Worm (Caenorhabditis elegans) whole organism, L4 larva: Measurements from ENCODE around the gene fbxa-63.

Source experiments
- F10B5.3 ChIP-seq: sonication (generic microtip); optimal IDR thresholded peaks from 2 replicates; lab custom pipeline; 2016; ENCODE audit warnings: mild to moderate bottlenecking, missing genetic modification characterization, missing compliant biosample characterization
- F26F4.8 ChIP-seq: fragments of 200-800 bp; sonication (Bioruptor generic); conservative IDR thresholded peaks from 2 replicates; pipeline ENCODE4 v1.3.6; 2022; ENCODE audit warnings: missing genetic modification characterization, missing compliant biosample characterization
- F37D6.2 ChIP-seq: sonication (generic microtip); optimal IDR thresholded peaks from 2 replicates; lab custom pipeline; 2016; ENCODE audit warnings: mild to moderate bottlenecking, missing genetic modification characterization, missing compliant biosample characterization
- T20F7.1 ChIP-seq: fragments of 200-800 bp; sonication (Bioruptor generic); optimal IDR thresholded peaks from 2 replicates; lab custom pipeline; 2018; ENCODE audit warnings: mild to moderate bottlenecking, missing genetic modification characterization, missing compliant biosample characterization
- T26A8.4 ChIP-seq: fragments of 200-800 bp; sonication (Bioruptor generic); IDR thresholded peaks from 2 replicates; pipeline ENCODE4 v1.3.6; 2022; ENCODE audit warnings: missing genetic modification characterization, missing compliant biosample characterization
- Y105C5A.15 ChIP-seq: fragments of 200-800 bp; sonication (Bioruptor generic); IDR thresholded peaks from 2 replicates; pipeline ENCODE4 v1.3.6; 2022; ENCODE audit warnings: missing genetic modification characterization, missing compliant biosample characterization
- ZK337.2 ChIP-seq: fragments of 200-800 bp; sonication (Bioruptor generic); IDR thresholded peaks from 2 replicates; pipeline ENCODE4 v1.3.6; 2022; ENCODE audit warnings: missing genetic modification reagents, missing genetic modification characterization, missing compliant biosample characterization
- aha-1 ChIP-seq: fragments of 150-350 bp; peaks from one replicate; lab custom pipeline; 2014; ENCODE audit warnings: missing biosample characterization, missing genetic modification characterization
- ceh-28 ChIP-seq: fragments of 150-350 bp; optimal IDR thresholded peaks from 2 replicates; lab custom pipeline; 2014; ENCODE audit warnings: missing biosample characterization, missing genetic modification reagents, missing genetic modification characterization
- ctbp-1 ChIP-seq: fragments of 200-800 bp; sonication (Bioruptor generic); IDR thresholded peaks from 2 replicates; pipeline ENCODE4 v1.3.6; 2022; ENCODE audit warnings: missing genetic modification reagents, missing genetic modification characterization, missing compliant biosample characterization
- daf-16 ChIP-seq, 3 experiments: sonication (generic microtip); optimal IDR thresholded peaks; 2 replicates each; lab custom pipeline; 2016 to 2017; ENCODE audit warnings: missing genetic modification characterization in 3 of 3, missing genetic modification reagents in 3 of 3, mild to moderate bottlenecking in 2 of 3, missing compliant biosample characterization in 2 of 3, missing biosample characterization in 1 of 3, moderate library complexity in 1 of 3
- daf-8 ChIP-seq: fragments of 200-800 bp; sonication (Bioruptor generic); IDR thresholded peaks from 2 replicates; pipeline ENCODE4 v1.3.6; 2022; ENCODE audit warnings: missing genetic modification characterization, missing compliant biosample characterization
- dmd-6 ChIP-seq: fragments of 200-800 bp; sonication (Bioruptor generic); IDR thresholded peaks from 2 replicates; pipeline ENCODE4 v1.3.6; 2022; ENCODE audit warnings: missing genetic modification reagents, missing genetic modification characterization, missing compliant biosample characterization
- dmd-9 ChIP-seq: fragments of 200-800 bp; sonication (Bioruptor generic); IDR thresholded peaks from 2 replicates; pipeline ENCODE4 v1.3.6; 2022; ENCODE audit warnings: missing genetic modification reagents, missing genetic modification characterization, missing compliant biosample characterization
- dve-1 ChIP-seq: sonication (generic microtip); optimal IDR thresholded peaks from 2 replicates; lab custom pipeline; 2017; ENCODE audit warnings: antibody characterized with exemption, mild to moderate bottlenecking, missing genetic modification characterization, missing compliant biosample characterization; ENCODE audit not compliant: insufficient read depth
- fkh-10 ChIP-seq: fragments of 150-350 bp; optimal IDR thresholded peaks from 2 replicates; lab custom pipeline; 2014; ENCODE audit warnings: missing biosample characterization, missing genetic modification reagents, missing genetic modification characterization
- hif-1 ChIP-seq, 2 experiments: sonication (generic microtip); optimal IDR thresholded peaks; 2 replicates each; lab custom pipeline; 2016 to 2017; ENCODE audit warnings: missing compliant biosample characterization in 2 of 2, missing genetic modification characterization in 2 of 2, missing genetic modification reagents in 2 of 2, missing genotype in 2 of 2, mild to moderate bottlenecking in 1 of 2
- hlh-11 ChIP-seq: fragments of 200-800 bp; sonication (Bioruptor generic); optimal IDR thresholded peaks from 2 replicates; lab custom pipeline; 2018; ENCODE audit warnings: mild to moderate bottlenecking, missing genetic modification characterization, missing compliant biosample characterization
- hlh-30 ChIP-seq: sonication (generic microtip); optimal IDR thresholded peaks from 2 replicates; lab custom pipeline; 2017; ENCODE audit warnings: antibody characterized with exemption, mild to moderate bottlenecking, missing genetic modification characterization, missing compliant biosample characterization; ENCODE audit not compliant: insufficient read depth
- lim-7 ChIP-seq: fragments of 200-800 bp; sonication (Bioruptor generic); IDR thresholded peaks from 2 replicates; pipeline ENCODE4 v1.3.6; 2022; ENCODE audit warnings: missing genetic modification characterization, missing compliant biosample characterization
- lin-1 ChIP-seq: fragments of 200-800 bp; sonication (Bioruptor generic); IDR thresholded peaks from 2 replicates; pipeline ENCODE4 v1.3.6; 2022; ENCODE audit warnings: missing genetic modification reagents, missing genetic modification characterization, missing compliant biosample characterization
- lin-13 ChIP-seq: fragments of 150-350 bp; optimal IDR thresholded peaks from 2 replicates; lab custom pipeline; 2014; ENCODE audit warnings: missing biosample characterization, missing genetic modification reagents, missing genetic modification characterization
- lin-39 ChIP-seq: fragments of 150-350 bp; optimal IDR thresholded peaks from 2 replicates; lab custom pipeline; 2014; ENCODE audit warnings: missing biosample characterization, missing genetic modification reagents, missing genetic modification characterization
- lir-3 ChIP-seq: sonication (generic microtip); optimal IDR thresholded peaks from 2 replicates; lab custom pipeline; 2016; ENCODE audit warnings: mild to moderate bottlenecking, missing genetic modification characterization, missing compliant biosample characterization
- madf-5 ChIP-seq, 2 experiments: fragments of 200-800 bp; sonication (Bioruptor generic); IDR thresholded peaks; 2 replicates each; pipeline ENCODE4 v1.3.6; 2022; ENCODE audit warnings: missing compliant biosample characterization in 2 of 2, missing genetic modification characterization in 2 of 2
- mdl-1 ChIP-seq, 2 experiments: fragments of 150-350 bp in 1 of 2; sonication (generic microtip) in 1 of 2; optimal IDR thresholded peaks; 2 replicates each; lab custom pipeline; 2014 to 2017; ENCODE audit warnings: missing biosample characterization in 2 of 2, missing genetic modification characterization in 2 of 2
- mep-1 ChIP-seq: fragments of 150-350 bp; sonication (generic microtip); optimal IDR thresholded peaks from 3 replicates; lab custom pipeline; 2014; ENCODE audit warnings: missing biosample characterization, missing genetic modification characterization
- mes-2 ChIP-seq: sonication (generic microtip); optimal IDR thresholded peaks from 2 replicates; lab custom pipeline; 2016; ENCODE audit warnings: missing genotype, mild to moderate bottlenecking, missing genetic modification characterization, missing compliant biosample characterization; ENCODE audit not compliant: poor library complexity, severe bottlenecking
- nhr-42 ChIP-seq: fragments of 200-800 bp; sonication (Bioruptor generic); IDR thresholded peaks from 2 replicates; pipeline ENCODE4 v1.3.6; 2022; ENCODE audit warnings: missing genetic modification characterization, missing compliant biosample characterization
- nhr-48 ChIP-seq: sonication (generic microtip); optimal IDR thresholded peaks from 2 replicates; lab custom pipeline; 2016; ENCODE audit warnings: mild to moderate bottlenecking, missing genetic modification characterization, missing compliant biosample characterization
- nhr-77 ChIP-seq: fragments of 150-350 bp; optimal IDR thresholded peaks from 2 replicates; lab custom pipeline; 2014; ENCODE audit warnings: missing biosample characterization, missing genetic modification characterization
- php-3 ChIP-seq: fragments of 200-800 bp; sonication (Bioruptor generic); IDR thresholded peaks from 2 replicates; pipeline ENCODE4 v1.3.6; 2022; ENCODE audit warnings: missing genetic modification reagents, missing genetic modification characterization, missing compliant biosample characterization
- pqm-1 ChIP-seq: sonication (generic microtip); optimal IDR thresholded peaks from 2 replicates; lab custom pipeline; 2017; ENCODE audit warnings: missing biosample characterization, missing genetic modification characterization
- rbr-2 ChIP-seq: sonication (generic microtip); optimal IDR thresholded peaks from 2 replicates; lab custom pipeline; 2016; ENCODE audit warnings: missing genotype, missing genetic modification characterization, missing compliant biosample characterization
- sdz-12 ChIP-seq: fragments of 200-800 bp; sonication (Bioruptor generic); optimal IDR thresholded peaks from 2 replicates; lab custom pipeline; 2018; ENCODE audit warnings: mild to moderate bottlenecking, missing genetic modification characterization, missing compliant biosample characterization
- set-16 ChIP-seq: fragments of 200-800 bp; sonication (Bioruptor generic); IDR thresholded peaks from 2 replicates; pipeline ENCODE4 v1.3.6; 2022; ENCODE audit warnings: missing genetic modification reagents, missing genetic modification characterization, missing compliant biosample characterization
- spr-3 ChIP-seq: fragments of 200-800 bp; sonication (Bioruptor generic); optimal IDR thresholded peaks from 2 replicates; lab custom pipeline; 2018; ENCODE audit warnings: mild to moderate bottlenecking, missing genetic modification characterization, missing compliant biosample characterization
- tra-1 ChIP-seq: fragments of 200-800 bp; sonication (Bioruptor generic); IDR thresholded peaks from 2 replicates; pipeline ENCODE4 v1.3.6; 2022; ENCODE audit warnings: missing genetic modification reagents, missing genetic modification characterization, missing compliant biosample characterization
- unc-130 ChIP-seq: sonication (generic microtip); optimal IDR thresholded peaks from 2 replicates; lab custom pipeline; 2016; ENCODE audit warnings: missing genetic modification reagents, missing genetic modification characterization, missing compliant biosample characterization
- unc-39 ChIP-seq: sonication (generic microtip); optimal IDR thresholded peaks from 2 replicates; lab custom pipeline; 2017; ENCODE audit warnings: missing biosample characterization, missing genetic modification characterization
- vab-7 ChIP-seq: fragments of 200-800 bp; sonication (Bioruptor generic); IDR thresholded peaks from 2 replicates; pipeline ENCODE4 v1.3.6; 2022; ENCODE audit warnings: missing genetic modification reagents, missing genetic modification characterization, missing compliant biosample characterization
- zag-1 ChIP-seq: fragments of 150-350 bp; optimal IDR thresholded peaks from 2 replicates; lab custom pipeline; 2014; ENCODE audit warnings: missing biosample characterization, missing genetic modification characterization
- zfp-2 ChIP-seq: sonication (generic microtip); optimal IDR thresholded peaks from 2 replicates; lab custom pipeline; 2016; ENCODE audit warnings: mild to moderate bottlenecking, missing genetic modification characterization, missing compliant biosample characterization
- zip-11 ChIP-seq: fragments of 200-800 bp; sonication (Bioruptor generic); IDR thresholded peaks from 2 replicates; pipeline ENCODE4 v1.3.6; 2022; ENCODE audit warnings: missing genetic modification characterization, missing compliant biosample characterization
- zip-2 ChIP-seq: fragments of 150-350 bp; optimal IDR thresholded peaks from 2 replicates; lab custom pipeline; 2014; ENCODE audit warnings: missing biosample characterization, missing genetic modification characterization
- ztf-11 ChIP-seq: fragments of 150-350 bp; optimal IDR thresholded peaks from 2 replicates; lab custom pipeline; 2014; ENCODE audit warnings: missing biosample characterization, missing genetic modification characterization

fbxa-63 gene

DNA sequence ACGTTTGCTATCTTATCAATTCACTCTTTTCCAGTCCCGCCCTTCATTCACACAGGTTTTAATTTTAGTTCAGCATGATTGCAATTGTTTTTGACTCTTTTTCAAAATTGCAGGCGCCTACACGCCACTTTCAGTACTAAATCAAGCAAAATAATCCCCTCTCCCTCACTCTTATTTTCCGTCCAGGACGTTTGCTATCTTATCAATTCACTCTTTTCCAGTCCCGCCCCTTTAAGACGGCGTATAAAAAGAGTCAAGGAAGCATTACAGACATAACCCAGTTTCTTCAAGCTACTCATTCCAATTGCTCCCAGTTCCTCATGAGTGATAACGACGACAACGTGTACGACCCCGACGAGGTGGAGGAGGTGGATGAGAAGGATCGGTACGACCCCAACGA lies 28.6 kb upstream of the fbxa-63 start, which contains the start of gene Y119D3B.21 (continued):
- TF ChIP-seq daf-16 (GFP tag; optimal IDR thresholded peaks at IDR 0.05; lab: Kevin White, UChicago) (no peak), daf-16 (tag; optimal IDR thresholded peaks at IDR 0.05; lab: Kevin White, UChicago) (peak; percentile 70), pqm-1 (tag; lab: Kevin White, UChicago) (peak; percentile 84), ZK337.2 (GFP tag; lab: Robert Waterston, UW) (no peak), T20F7.1 (GFP tag; lab: Kevin White, UChicago) (no peak), nhr-42 (GFP tag; lab: Robert Waterston, UW) (no peak), zip-11 (GFP tag; lab: Robert Waterston, UW) (no peak), nhr-77 (no peak), tra-1 (GFP tag; lab: Robert Waterston, UW) (0 out of 2 replicates have a peak, but pooled peaks have one; percentile 37), daf-8 (no peak)

- TF ChIP-seq ceh-28 (tag; lab: Kevin White, UChicago) = peak; percentile 70
- no peak for TF ChIP-seq F26F4.8 (GFP tag; lab: Robert Waterston, UW)
- peak; percentile 22 for TF ChIP-seq aha-1 (tag; lab: Kevin White, UChicago)
- no peak for TF ChIP-seq dmd-6 (GFP tag; lab: Robert Waterston, UW)
- TF ChIP-seq, all 104 proteins: peak for 2
These were observed 27.2 kb upstream of the fbxa-63 start for ce11 chrIII:1216096-1216495.

DNA sequence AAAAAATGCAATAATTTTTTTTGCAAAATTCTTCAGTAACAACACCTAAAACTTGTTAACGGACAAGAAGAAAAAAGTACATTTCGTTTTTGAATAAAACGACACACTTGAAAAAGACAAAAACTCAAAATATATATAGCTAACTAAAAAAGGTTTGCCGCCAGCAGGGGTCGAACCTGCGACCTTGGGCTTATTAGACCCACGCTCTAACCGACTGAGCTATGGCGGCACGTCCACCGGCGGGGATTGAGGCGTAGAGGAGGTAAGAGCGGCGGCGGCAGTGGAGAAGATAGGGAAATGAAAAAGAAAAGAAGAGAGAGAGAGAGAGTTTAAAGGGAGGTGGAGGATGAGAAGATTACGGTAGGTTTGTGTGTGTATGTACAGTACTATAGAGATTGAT lies 25.1 kb upstream of the fbxa-63 start:
- TF ChIP-seq fkh-10 (GFP tag; lab: Kevin White, UChicago) (no peak), T20F7.1 (GFP tag; lab: Kevin White, UChicago) (no peak), F37D6.2 (no peak), lim-7 (GFP tag; lab: Robert Waterston, UW) (peak; percentile 68; the same call in 1 of the 2 replicates), lin-39 (tag; lab: Kevin White, UChicago) (no peak), mdl-1 (tag; optimal IDR thresholded peaks at IDR 0.05; lab: Kevin White, UChicago) (no peak), mes-2 (peak; percentile 72), nhr-48 (no peak), F26F4.8 (GFP tag; lab: Robert Waterston, UW) (no peak), T26A8.4 (GFP tag; lab: Robert Waterston, UW) (no peak), dmd-6 (GFP tag; lab: Robert Waterston, UW) (no peak; the same call in 1 of the 2 replicates), lin-13 (GFP tag; lab: Kevin White, UChicago) (peak; percentile 55), unc-39 (tag; lab: Kevin White, UChicago) (no peak), ztf-11 (tag; lab: Kevin White, UChicago) (no peak), mep-1 (tag; lab: Kevin White, UChicago) (peak; percentile 31), madf-5 (GFP tag; IDR thresholded peaks at IDR 0.05; lab: Robert Waterston, UW) (no peak), unc-130 (GFP tag; lab: Kevin White, UChicago) (peak; percentile 24), hif-1 (tag; optimal IDR thresholded peaks at IDR 0.05; lab: Kevin White, UChicago) (peak in 1 of 2 experiments; percentile 22), hlh-11 (tag; lab: Kevin White, UChicago) (peak; percentile 13), rbr-2 (tag; lab: Kevin White, UChicago) (peak; percentile 38), dmd-9 (GFP tag; lab: Robert Waterston, UW) (0 out of 2 replicates have a peak, but pooled peaks have one; percentile 45), lir-3 (tag; lab: Kevin White, UChicago) (no peak), zag-1 (tag; lab: Kevin White, UChicago) (no peak), Y105C5A.15 (GFP tag; lab: Robert Waterston, UW) (0 out of 2 replicates have a peak, but pooled peaks have one; percentile 38), vab-7 (peak; percentile 38; the same call in 1 of the 2 replicates), php-3 (GFP tag; lab: Robert Waterston, UW) (no peak), F10B5.3 (tag; lab: Kevin White, UChicago) (no peak), sdz-12 (no peak), pqm-1 (tag; lab: Kevin White, UChicago) (no peak), zfp-2 (tag; lab: Kevin White, UChicago) (no peak), zip-2 (tag; lab: Kevin White, UChicago) (no peak), lin-1 (no peak), hlh-30 (tag; lab: Kevin White, UChicago) (no peak), spr-3 (GFP tag; lab: Kevin White, UChicago) (peak; percentile 8), ctbp-1 (GFP tag; lab: Robert Waterston, UW) (no peak), dve-1 (peak; percentile 3), set-16 (GFP tag; lab: Robert Waterston, UW) (peak; percentile 66)
